Worm (Caenorhabditis elegans) whole organism, L3 larva: Measurements from ENCODE around the gene fbxa-89.

Experiments
- R02D3.7 ChIP-seq: fragments of 150-350 bp; optimal IDR thresholded peaks from 2 replicates; lab custom pipeline; 2014; ENCODE audit warnings: missing biosample characterization, missing genetic modification characterization
- ZK546.5 ChIP-seq: sonication (generic microtip); optimal IDR thresholded peaks from 2 replicates; lab custom pipeline; 2017; ENCODE audit warnings: missing biosample characterization, missing genetic modification characterization
- ceh-9 ChIP-seq: sonication (generic microtip); optimal IDR thresholded peaks from 2 replicates; lab custom pipeline; 2018; ENCODE audit warnings: missing biosample characterization, missing genetic modification characterization
- elt-2 ChIP-seq: sonication (generic microtip); optimal IDR thresholded peaks from 2 replicates; lab custom pipeline; 2016; ENCODE audit warnings: missing genetic modification reagents, mild to moderate bottlenecking, missing genetic modification characterization, missing compliant biosample characterization
- fkh-10 ChIP-seq: sonication (generic microtip); optimal IDR thresholded peaks from 2 replicates; lab custom pipeline; 2017; ENCODE audit warnings: missing biosample characterization, missing genetic modification reagents, missing genetic modification characterization
- lin-15B ChIP-seq: fragments of 150-350 bp; optimal IDR thresholded peaks from 2 replicates; lab custom pipeline; 2014; ENCODE audit warnings: missing biosample characterization, missing genetic modification characterization
- nfya-1 ChIP-seq: sonication (generic microtip); optimal IDR thresholded peaks from 2 replicates; lab custom pipeline; 2017; ENCODE audit warnings: missing genetic modification characterization, mild to moderate bottlenecking, missing compliant biosample characterization, antibody characterized with exemption, moderate library complexity; ENCODE audit not compliant: insufficient read depth
- nhr-12 ChIP-seq: fragments of 150-350 bp; optimal IDR thresholded peaks from 2 replicates; lab custom pipeline; 2014; ENCODE audit warnings: missing biosample characterization, missing genetic modification characterization
- nhr-237 ChIP-seq: fragments of 150-350 bp; optimal IDR thresholded peaks from 2 replicates; lab custom pipeline; 2014; ENCODE audit warnings: missing biosample characterization, missing genetic modification characterization
- nhr-25 ChIP-seq: sonication (generic microtip); optimal IDR thresholded peaks from 2 replicates; lab custom pipeline; 2017; ENCODE audit warnings: missing biosample characterization, missing genetic modification characterization

DNA sequence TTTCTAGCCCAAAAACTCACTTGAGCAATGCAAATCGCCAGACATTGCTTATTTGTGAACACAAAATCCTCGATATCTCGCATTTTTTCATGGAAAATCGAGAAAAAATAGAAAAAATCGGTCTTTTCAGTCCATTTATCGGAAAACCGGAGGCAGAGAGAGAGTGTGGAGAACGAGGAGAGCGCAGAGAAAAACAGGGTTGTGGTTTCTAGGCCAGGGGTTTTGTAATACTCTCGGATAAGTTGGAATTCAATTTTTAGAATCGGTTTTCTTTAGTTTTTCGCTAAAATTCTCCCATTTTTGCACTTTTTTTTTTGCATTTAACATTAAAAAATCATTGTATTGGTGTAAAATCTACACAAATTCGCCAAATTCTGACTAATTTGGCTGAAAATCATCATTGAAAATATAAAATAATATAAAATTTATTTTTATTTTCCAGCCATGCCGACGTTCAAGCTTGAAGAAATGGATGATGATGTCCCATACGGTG, 37.7 kb downstream of the fbxa-89 start, which contains the start of the genes Y75B8A.24 and Y75B8A.25:
- TF ChIP-seq R02D3.7 (peak; percentile 58), ceh-9 (tag; lab: Kevin White, UChicago) (no peak), fkh-10 (GFP tag; lab: Kevin White, UChicago) (peak; percentile 26), nhr-237 (no peak), nhr-12 (tag; lab: Kevin White, UChicago) (no peak), lin-15B (tag; lab: Kevin White, UChicago) (peak; percentile 87), nfya-1 (tag; lab: Kevin White, UChicago) (peak; percentile 86), nhr-25 (peak; percentile 15), ZK546.5 (tag; lab: Kevin White, UChicago) (no peak), elt-2 (tag; lab: Kevin White, UChicago) (no peak)
